Worm (Caenorhabditis elegans): ENCODE results near the gene sna-1.

- TF ChIP-seq ztf-26 (tag; optimal IDR thresholded peaks at IDR 0.05) (no peak), die-1 (tag; optimal IDR thresholded peaks at IDR 0.05) (no peak), fkh-3 (tag; optimal IDR thresholded peaks at IDR 0.05) (no peak), hlh-12 (tag; optimal IDR thresholded peaks at IDR 0.05) (no peak), ama-1 (optimal IDR thresholded peaks at IDR 0.05) (no peak), ama-1 (GFP tag; optimal IDR thresholded peaks at IDR 0.05) (no peak), nhr-120 (GFP tag; IDR thresholded peaks at IDR 0.05) (no peak), lir-1 (GFP tag; conservative IDR thresholded peaks at IDR 0.05) (no peak), K11D2.4 (GFP tag; IDR thresholded peaks at IDR 0.05) (no peak), sptf-2 (GFP tag; optimal IDR thresholded peaks at IDR 0.05) (no peak), nhr-27 (tag; optimal IDR thresholded peaks at IDR 0.05) (no peak)
Measured at ce11 chrV:6668741-6669140, 41.7 kb downstream of the sna-1 start, which contains the start of gene str-180.

Measured in whole organism, young adult.